Worm (Caenorhabditis elegans): Measurements from ENCODE around the gene swt-3.

The swt-3 gene

ce11 chrIV:10764206-10764605 is 16.3 kb downstream of the swt-3 start, which contains the start of gene T25B9.11:
Gene T25B9.11, plus strand, starts transcription at chrIV:10764506.
- TF ChIP-seq ham-2 (GFP tag; optimal IDR thresholded peaks at IDR 0.05) = no peak
- TF ChIP-seq lin-13 (tag; optimal IDR thresholded peaks at IDR 0.05) = no peak
- no peak for TF ChIP-seq flh-1 (GFP tag; optimal IDR thresholded peaks at IDR 0.05)
- TF ChIP-seq ceh-39 (tag; optimal IDR thresholded peaks at IDR 0.05) = no peak
- no peak for TF ChIP-seq lin-32 (GFP tag; optimal IDR thresholded peaks at IDR 0.05)
- no peak for TF ChIP-seq ceh-83 (GFP tag; optimal IDR thresholded peaks at IDR 0.05)
- TF ChIP-seq sptf-1 (tag; optimal IDR thresholded peaks at IDR 0.05) = no peak

- TF ChIP-seq M03D4.4 (tag; optimal IDR thresholded peaks at IDR 0.05) (no peak), blmp-1 (tag; optimal IDR thresholded peaks at IDR 0.05) (no peak), tbx-8 (GFP tag; optimal IDR thresholded peaks at IDR 0.05) (no peak), nhr-76 (tag; optimal IDR thresholded peaks at IDR 0.05) (no peak), nhr-237 (tag; optimal IDR thresholded peaks at IDR 0.05) (no peak), elt-3 (tag; optimal IDR thresholded peaks at IDR 0.05) (no peak), ztf-11 (tag; optimal IDR thresholded peaks at IDR 0.05) (no peak), bed-3 (GFP tag; optimal IDR thresholded peaks at IDR 0.05) (no peak), mep-1 (tag; optimal IDR thresholded peaks at IDR 0.05) (no peak), nhr-12 (tag; optimal IDR thresholded peaks at IDR 0.05) (no peak), ham-2 (GFP tag; optimal IDR thresholded peaks at IDR 0.05) (no peak), lin-13 (tag; optimal IDR thresholded peaks at IDR 0.05) (no peak), unc-62 (GFP tag; optimal IDR thresholded peaks at IDR 0.05) (no peak), sem-2 (GFP tag; optimal IDR thresholded peaks at IDR 0.05) (no peak), nhr-28 (tag; optimal IDR thresholded peaks at IDR 0.05) (no peak), ceh-43 (GFP tag; optimal IDR thresholded peaks at IDR 0.05) (no peak), lin-32 (GFP tag; optimal IDR thresholded peaks at IDR 0.05) (no peak), mab-5 (tag; optimal IDR thresholded peaks at IDR 0.05) (no peak), snpc-4 (tag; optimal IDR thresholded peaks at IDR 0.05) (no peak), drap-1 (GFP tag; optimal IDR thresholded peaks at IDR 0.05) (no peak)
Measured at ce11 chrIV:10761344-10761743, 19.1 kb downstream of the swt-3 start, which contains the start of gene ugt-54. Gene ugt-54, plus strand, starts transcription at chrIV:10761698.

ce11 chrIV:10757616-10758193 is 22.8 kb downstream of the swt-3 start, which contains the start of the genes T25B9.4 and T25B9.6:
Gene T25B9.4, minus strand, starts transcription at chrIV:10757716.
Gene T25B9.6, plus strand, starts transcription at chrIV:10758143.
- TF ChIP-seq nhr-2 (tag; optimal IDR thresholded peaks at IDR 0.05) = no peak
- no peak for TF ChIP-seq mab-5 (tag; optimal IDR thresholded peaks at IDR 0.05)
- TF ChIP-seq ceh-83 (GFP tag; optimal IDR thresholded peaks at IDR 0.05) = no peak
- TF ChIP-seq nhr-237 (tag; optimal IDR thresholded peaks at IDR 0.05) = no peak
- TF ChIP-seq snpc-4 (tag; optimal IDR thresholded peaks at IDR 0.05) = no peak
- TF ChIP-seq tbx-8 (GFP tag; optimal IDR thresholded peaks at IDR 0.05) = no peak
- no peak for TF ChIP-seq elt-3 (tag; optimal IDR thresholded peaks at IDR 0.05)
- TF ChIP-seq cnd-1 (tag; optimal IDR thresholded peaks at IDR 0.05) = no peak
- no peak for TF ChIP-seq flh-1 (GFP tag; optimal IDR thresholded peaks at IDR 0.05)
- no peak for TF ChIP-seq drap-1 (GFP tag; optimal IDR thresholded peaks at IDR 0.05)
- TF ChIP-seq zip-8 (tag; optimal IDR thresholded peaks at IDR 0.05) = no peak
- no peak for TF ChIP-seq M03D4.4 (tag; optimal IDR thresholded peaks at IDR 0.05)
- TF ChIP-seq pha-4 (tag; optimal IDR thresholded peaks at IDR 0.05) = no peak
- no peak for TF ChIP-seq unc-39 (tag; optimal IDR thresholded peaks at IDR 0.05)
- no peak for TF ChIP-seq mls-2 (tag; optimal IDR thresholded peaks at IDR 0.05)
- no peak for TF ChIP-seq ztf-11 (tag; optimal IDR thresholded peaks at IDR 0.05)
- TF ChIP-seq ham-2 (GFP tag; optimal IDR thresholded peaks at IDR 0.05) = no peak
- no peak for TF ChIP-seq lin-32 (GFP tag; optimal IDR thresholded peaks at IDR 0.05)
- no peak for TF ChIP-seq unc-120 (tag; optimal IDR thresholded peaks at IDR 0.05; ENCODE audit: poor library complexity, severe bottlenecking)

ce11 chrIV:10754685-10755084 is 25.8 kb downstream of the swt-3 start, which contains the start of gene T25B9.5:
Gene T25B9.5, minus strand, starts transcription at chrIV:10754785.
- TF ChIP-seq hlh-1 (tag; optimal IDR thresholded peaks at IDR 0.05) (no peak), lin-13 (tag; optimal IDR thresholded peaks at IDR 0.05) (no peak), nhr-28 (tag; optimal IDR thresholded peaks at IDR 0.05) (no peak), unc-39 (tag; optimal IDR thresholded peaks at IDR 0.05) (no peak), nhr-76 (tag; optimal IDR thresholded peaks at IDR 0.05) (no peak), mab-5 (tag; optimal IDR thresholded peaks at IDR 0.05) (no peak), ceh-39 (tag; optimal IDR thresholded peaks at IDR 0.05) (no peak), cnd-1 (tag; optimal IDR thresholded peaks at IDR 0.05) (no peak), lin-32 (GFP tag; optimal IDR thresholded peaks at IDR 0.05) (no peak), unc-62 (GFP tag; optimal IDR thresholded peaks at IDR 0.05) (no peak), nhr-237 (tag; optimal IDR thresholded peaks at IDR 0.05) (no peak), blmp-1 (tag; optimal IDR thresholded peaks at IDR 0.05) (no peak), sem-2 (GFP tag; optimal IDR thresholded peaks at IDR 0.05) (no peak), elt-3 (tag; optimal IDR thresholded peaks at IDR 0.05) (no peak), lsy-2 (tag; optimal IDR thresholded peaks at IDR 0.05) (no peak), unc-120 (tag; optimal IDR thresholded peaks at IDR 0.05; ENCODE audit: poor library complexity, severe bottlenecking) (no peak), bed-3 (GFP tag; optimal IDR thresholded peaks at IDR 0.05) (no peak), ceh-83 (GFP tag; optimal IDR thresholded peaks at IDR 0.05) (no peak), M03D4.4 (tag; optimal IDR thresholded peaks at IDR 0.05) (no peak), ces-1 (GFP tag; optimal IDR thresholded peaks at IDR 0.05) (no peak)

Measured in whole organism, mixed stage, embryonic.